Fruit fly (Drosophila melanogaster) whole organism, embryonic: Measurements from ENCODE around the gene CG3909.

Experiments used
- ATbp ChIP-seq: fragments of 200-800 bp; sonication (Bioruptor generic); optimal IDR thresholded peaks from 2 replicates; lab custom pipeline; 2017; ENCODE audit warnings: missing biosample characterization, mild to moderate bottlenecking, missing genetic modification characterization, missing genetic modification reagents
- Ada2b ChIP-seq: fragments of 200-800 bp; sonication (Bioruptor generic); IDR thresholded peaks from 2 replicates; pipeline ENCODE4 v1.3.6; 2022; ENCODE audit warnings: missing biosample characterization, missing genetic modification characterization
- Bdp1 ChIP-seq: fragments of 200-800 bp; sonication (Bioruptor generic); optimal IDR thresholded peaks from 3 replicates; lab custom pipeline; 2016; ENCODE audit warnings: missing biosample characterization, missing genetic modification characterization
- Blimp-1 ChIP-seq: fragments of 200-800 bp; sonication (Bioruptor generic); optimal IDR thresholded peaks from 3 replicates; lab custom pipeline; 2018; ENCODE audit warnings: missing biosample characterization, missing genetic modification characterization, mild to moderate bottlenecking, moderate library complexity, missing genetic modification reagents
- Bteb2 ChIP-seq: fragments of 200-800 bp; sonication (Bioruptor generic); optimal IDR thresholded peaks from 2 replicates; lab custom pipeline; 2016; ENCODE audit warnings: missing biosample characterization, missing genetic modification characterization
- CG10267 ChIP-seq: fragments of 200-800 bp; sonication (Bioruptor generic); optimal IDR thresholded peaks from 2 replicates; lab custom pipeline; 2018; ENCODE audit warnings: missing biosample characterization, mild to moderate bottlenecking, missing genetic modification characterization, moderate library complexity
- CG10543 ChIP-seq: fragments of 200-800 bp; sonication (Bioruptor generic); optimal IDR thresholded peaks from 3 replicates; lab custom pipeline; 2017; ENCODE audit warnings: missing biosample characterization, mild to moderate bottlenecking, missing genetic modification characterization, moderate library complexity
- CG10565 ChIP-seq: fragments of 200-800 bp; sonication (Bioruptor generic); optimal IDR thresholded peaks from 3 replicates; lab custom pipeline; 2016; ENCODE audit warnings: missing biosample characterization, mild to moderate bottlenecking, missing genetic modification characterization
- CG11560 ChIP-seq: fragments of 200-800 bp; sonication (Bioruptor generic); IDR thresholded peaks from 3 replicates; pipeline ENCODE4 v1.3.6; 2022; ENCODE audit warnings: missing biosample characterization, missing genetic modification characterization
- CG12104 ChIP-seq: fragments of 200-800 bp; sonication (Bioruptor generic); optimal IDR thresholded peaks from 3 replicates; lab custom pipeline; 2016; ENCODE audit warnings: missing biosample characterization, missing genetic modification characterization
- CG12219 ChIP-seq: fragments of 200-800 bp; sonication (Bioruptor generic); optimal IDR thresholded peaks from 3 replicates; lab custom pipeline; 2018; ENCODE audit warnings: missing biosample characterization, mild to moderate bottlenecking, missing genetic modification characterization
- CG15479 ChIP-seq: fragments of 200-800 bp; sonication (Bioruptor generic); optimal IDR thresholded peaks from 3 replicates; lab custom pipeline; 2019; ENCODE audit warnings: missing biosample characterization, mild to moderate bottlenecking, missing genetic modification characterization, moderate library complexity
- CG1603 ChIP-seq: fragments of 200-800 bp; sonication (Bioruptor generic); optimal IDR thresholded peaks from 2 replicates; lab custom pipeline; 2019; ENCODE audit warnings: missing biosample characterization, mild to moderate bottlenecking, missing genetic modification characterization, moderate library complexity
- CG17359 ChIP-seq: fragments of 200-800 bp; sonication (Bioruptor generic); optimal IDR thresholded peaks from 3 replicates; lab custom pipeline; 2018; ENCODE audit warnings: missing biosample characterization, mild to moderate bottlenecking, missing genetic modification characterization, moderate library complexity
- CG18476 ChIP-seq: fragments of 200-800 bp; sonication (Bioruptor generic); optimal IDR thresholded peaks from 2 replicates; lab custom pipeline; 2016; ENCODE audit warnings: missing biosample characterization, mild to moderate bottlenecking, missing genetic modification characterization
- CG18619 ChIP-seq: fragments of 200-800 bp; sonication (Bioruptor generic); optimal IDR thresholded peaks from 3 replicates; lab custom pipeline; 2017; ENCODE audit warnings: missing biosample characterization, mild to moderate bottlenecking, missing genetic modification characterization
- CG2116 ChIP-seq: fragments of 200-800 bp; sonication (Bioruptor generic); optimal IDR thresholded peaks from 3 replicates; lab custom pipeline; 2018; ENCODE audit warnings: missing biosample characterization, mild to moderate bottlenecking, missing genetic modification characterization
- CG2120 ChIP-seq: fragments of 200-800 bp; sonication (Bioruptor generic); optimal IDR thresholded peaks from 3 replicates; lab custom pipeline; 2016; ENCODE audit warnings: missing biosample characterization, missing genetic modification characterization
- CG33213 ChIP-seq: fragments of 200-800 bp; sonication (Bioruptor generic); optimal IDR thresholded peaks from 3 replicates; lab custom pipeline; 2016; ENCODE audit warnings: missing biosample characterization, missing genetic modification characterization
- CG5953 ChIP-seq: fragments of 200-800 bp; sonication (Bioruptor generic); IDR thresholded peaks from 2 replicates; pipeline ENCODE4 v1.3.6; 2022; ENCODE audit warnings: missing biosample characterization, missing genetic modification characterization
- CG7928 ChIP-seq: fragments of 200-800 bp; sonication (Bioruptor generic); optimal IDR thresholded peaks from 2 replicates; lab custom pipeline; 2017; ENCODE audit warnings: missing biosample characterization, mild to moderate bottlenecking, missing genetic modification characterization
- CG8290 ChIP-seq, 3 experiments: fragments of 200-800 bp; sonication (Bioruptor generic); optimal IDR thresholded peaks; 2 replicates each; lab custom pipeline; 2016 to 2019; ENCODE audit warnings: missing biosample characterization in 3 of 3, missing genetic modification characterization in 3 of 3, mild to moderate bottlenecking in 2 of 3, moderate library complexity in 1 of 3
- CG9215 ChIP-seq: fragments of 200-800 bp; sonication (Bioruptor generic); IDR thresholded peaks from 2 replicates; pipeline ENCODE4 v1.3.6; 2022; ENCODE audit warnings: missing biosample characterization, missing genetic modification characterization
- GATAe ChIP-seq: fragments of 200-800 bp; sonication (Bioruptor generic); conservative IDR thresholded peaks from 2 replicates; pipeline ENCODE4 v1.3.6; 2022; ENCODE audit warnings: missing biosample characterization, missing genetic modification characterization
- Hr51 ChIP-seq, 2 experiments: fragments of 200-800 bp; sonication (Bioruptor generic); optimal IDR thresholded peaks; 2 replicates in 1 of 2; 3 replicates in 1 of 2; lab custom pipeline; 2016 to 2018; ENCODE audit warnings: missing biosample characterization in 2 of 2, missing genetic modification characterization in 2 of 2, mild to moderate bottlenecking in 1 of 2, moderate library complexity in 1 of 2
- Hr78 ChIP-seq, 2 experiments: fragments of 200-800 bp in 1 of 2; fragments of >200 bp in 1 of 2; sonication (Bioruptor generic) in 1 of 2; optimal IDR thresholded peaks; 2 replicates each; lab custom pipeline; 2017 to 2019; ENCODE audit warnings: missing biosample characterization in 2 of 2, missing genetic modification characterization in 2 of 2, mild to moderate bottlenecking in 1 of 2, moderate library complexity in 1 of 2
- Max ChIP-seq: fragments of 200-800 bp; sonication (Bioruptor generic); optimal IDR thresholded peaks from 2 replicates; lab custom pipeline; 2016; ENCODE audit warnings: missing biosample characterization, mild to moderate bottlenecking, missing genetic modification characterization
- PHDP ChIP-seq: fragments of 200-800 bp; sonication (Bioruptor generic); optimal IDR thresholded peaks from 3 replicates; lab custom pipeline; 2018; ENCODE audit warnings: missing biosample characterization, mild to moderate bottlenecking, missing genetic modification characterization, moderate library complexity
- Six4 ChIP-seq: fragments of 200-800 bp; sonication (Bioruptor generic); optimal IDR thresholded peaks from 2 replicates; lab custom pipeline; 2016; ENCODE audit warnings: missing biosample characterization, missing genetic modification characterization
- al ChIP-seq: fragments of 200-800 bp; sonication (Bioruptor generic); IDR thresholded peaks from 2 replicates; pipeline ENCODE4 v1.3.6; 2022; ENCODE audit warnings: missing biosample characterization, missing genetic modification characterization
- bcd ChIP-seq: fragments of 200-800 bp; sonication (Bioruptor generic); optimal IDR thresholded peaks from 2 replicates; lab custom pipeline; 2017; ENCODE audit warnings: missing biosample characterization, mild to moderate bottlenecking, missing genetic modification characterization
- dati ChIP-seq: fragments of 200-800 bp; sonication (Bioruptor generic); IDR thresholded peaks from 2 replicates; pipeline ENCODE4 v1.3.6; 2022; ENCODE audit warnings: missing biosample characterization, missing genetic modification characterization
- hth ChIP-seq: fragments of >200 bp; optimal IDR thresholded peaks from 2 replicates; lab custom pipeline; 2017; ENCODE audit warnings: inconsistent platforms
- insv ChIP-seq, 2 experiments: fragments of 200-800 bp; sonication (Bioruptor generic); optimal IDR thresholded peaks; 3 replicates each; lab custom pipeline; 2016 to 2018; ENCODE audit warnings: missing biosample characterization in 2 of 2, missing genetic modification characterization in 2 of 2
- jumu ChIP-seq: fragments of 200-800 bp; sonication (Bioruptor generic); optimal IDR thresholded peaks from 3 replicates; lab custom pipeline; 2016; ENCODE audit warnings: missing biosample characterization, missing genetic modification characterization
- lab ChIP-seq: fragments of 200-800 bp; sonication (Bioruptor generic); optimal IDR thresholded peaks from 3 replicates; lab custom pipeline; 2017; ENCODE audit warnings: missing biosample characterization, missing genetic modification characterization, mild to moderate bottlenecking, moderate library complexity, missing genetic modification reagents
- nerfin-2 ChIP-seq: fragments of 200-800 bp; sonication (Bioruptor generic); IDR thresholded peaks from 2 replicates; pipeline ENCODE4 v1.3.6; 2022; ENCODE audit warnings: missing biosample characterization, missing genetic modification characterization; ENCODE audit not compliant: partially characterized antibody
- pan ChIP-seq, 4 experiments: fragments of >200 bp in 3 of 4; fragments of 200-800 bp in 1 of 4; sonication (Bioruptor generic) in 1 of 4; optimal IDR thresholded peaks in 3 of 4; IDR thresholded peaks in 1 of 4; 2 replicates each; pipeline versions ENCODE4 v1.3.6 to Lab custom; 2017 to 2022; ENCODE audit warnings: missing biosample characterization in 2 of 4, missing genetic modification characterization in 2 of 4, mixed read lengths in 1 of 4
- pb ChIP-seq: fragments of 200-800 bp; sonication (Bioruptor generic); optimal IDR thresholded peaks from 3 replicates; lab custom pipeline; 2016; ENCODE audit warnings: missing biosample characterization, missing genetic modification characterization
- prd ChIP-seq, 3 experiments: fragments of >200 bp in 2 of 3; fragments of 200-800 bp in 1 of 3; sonication (Bioruptor generic) in 1 of 3; optimal IDR thresholded peaks in 2 of 3; IDR thresholded peaks in 1 of 3; 2 replicates in 2 of 3; 3 replicates in 1 of 3; pipeline versions ENCODE4 v1.3.6 to Lab custom; 2017 to 2022; ENCODE audit warnings: missing biosample characterization in 1 of 3, missing genetic modification characterization in 1 of 3
- pros ChIP-seq: fragments of 200-800 bp; sonication (Bioruptor generic); optimal IDR thresholded peaks from 3 replicates; lab custom pipeline; 2019; ENCODE audit warnings: missing biosample characterization, mild to moderate bottlenecking, missing genetic modification characterization, moderate library complexity
- repo ChIP-seq: fragments of 200-800 bp; sonication (Bioruptor generic); optimal IDR thresholded peaks from 2 replicates; lab custom pipeline; 2016; ENCODE audit warnings: missing biosample characterization, missing genetic modification characterization
- ro ChIP-seq: fragments of 200-800 bp; sonication (Bioruptor generic); IDR thresholded peaks from 2 replicates; pipeline ENCODE4 v1.3.6; 2022; ENCODE audit warnings: missing biosample characterization, missing genetic modification characterization
- sens ChIP-seq: fragments of 200-800 bp; sonication (Bioruptor generic); peaks from one replicate; lab custom pipeline; 2016; ENCODE audit warnings: missing biosample characterization, missing genetic modification characterization
- vnd ChIP-seq: fragments of 200-800 bp; sonication (Bioruptor generic); IDR thresholded peaks from 3 replicates; pipeline ENCODE4 v1.3.6; 2022; ENCODE audit warnings: missing biosample characterization, missing genetic modification characterization; ENCODE audit not compliant: partially characterized antibody
- yki ChIP-seq: fragments of >200 bp; optimal IDR thresholded peaks from 3 replicates; lab custom pipeline; 2018
- z ChIP-seq: fragments of 200-800 bp; sonication (Bioruptor generic); IDR thresholded peaks from 3 replicates; pipeline ENCODE4 v1.3.6; 2022; ENCODE audit warnings: missing biosample characterization, missing genetic modification characterization
- zen2 ChIP-seq: fragments of 200-800 bp; sonication (Bioruptor generic); IDR thresholded peaks from 3 replicates; pipeline ENCODE4 v1.3.6; 2022; ENCODE audit warnings: missing biosample characterization, missing genetic modification characterization; ENCODE audit not compliant: partially characterized antibody

The CG3909 gene

dm6 chr3R:10054278-10054975 is 11.4 kb downstream of the CG3909 start (continued):
- no peak for TF ChIP-seq CG15479 (GFP tag; lab: Kevin White, UChicago)
- no peak for TF ChIP-seq jumu (GFP tag; lab: Kevin White, UChicago)
- no peak for TF ChIP-seq pb (GFP tag; lab: Kevin White, UChicago)
- TF ChIP-seq PHDP, result peak; percentile 7
- no peak for TF ChIP-seq Ada2b
- TF ChIP-seq dati (GFP tag; lab: Robert Waterston, UW), result no peak
- TF ChIP-seq CG12219 (GFP tag; lab: Kevin White, UChicago), result peak; percentile 9
- peak; percentile 41 for TF ChIP-seq sens
- TF ChIP-seq Max (GFP tag; lab: Kevin White, UChicago), result no peak
- no peak for TF ChIP-seq pros (GFP tag; lab: Kevin White, UChicago)
- TF ChIP-seq CG12104, result no peak
- TF ChIP-seq Hr78 (GFP tag; optimal IDR thresholded peaks at IDR 0.05; lab: Kevin White, UChicago), result no peak
- no peak for TF ChIP-seq ATbp (GFP tag; lab: Kevin White, UChicago)
- peak; percentile 28 for TF ChIP-seq CG10543 (GFP tag; lab: Kevin White, UChicago)
- no peak for TF ChIP-seq CG33213
- TF ChIP-seq nerfin-2 (GFP tag; lab: Robert Waterston, UW), result no peak
- no peak for TF ChIP-seq pan (optimal IDR thresholded peaks at IDR 0.05; lab: Kevin White, UChicago)
- no peak for TF ChIP-seq pan (GFP tag; optimal IDR thresholded peaks at IDR 0.05 in 1 of 2, IDR thresholded peaks at IDR 0.05 in 1 of 2)
- TF ChIP-seq CG1603 (tag; lab: Kevin White, UChicago), result no peak
- TF ChIP-seq prd (optimal IDR thresholded peaks at IDR 0.05; lab: Kevin White, UChicago), result no peak
- no peak for TF ChIP-seq prd (GFP tag; IDR thresholded peaks at IDR 0.05; lab: Robert Waterston, UW)
- TF ChIP-seq Blimp-1, result no peak
- TF ChIP-seq Bdp1 (GFP tag; lab: Kevin White, UChicago), result no peak
- TF ChIP-seq z, result no peak
- TF ChIP-seq CG2120 (GFP tag; lab: Kevin White, UChicago), result peak; percentile 62
- no peak for TF ChIP-seq vnd (GFP tag; lab: Robert Waterston, UW)
- no peak for TF ChIP-seq CG17359 (tag; lab: Kevin White, UChicago)
- no peak for TF ChIP-seq al (GFP tag; lab: Robert Waterston, UW)
- TF ChIP-seq CG10565, result no peak
- TF ChIP-seq CG5953 (GFP tag; lab: Robert Waterston, UW), result no peak
- TF ChIP-seq CG11560, result no peak
- no peak for TF ChIP-seq Six4 (GFP tag; lab: Kevin White, UChicago)
- no peak for TF ChIP-seq CG2116 (GFP tag; lab: Kevin White, UChicago)
- TF ChIP-seq zen2 (GFP tag; lab: Robert Waterston, UW), result no peak
- TF ChIP-seq CG18476 (GFP tag; lab: Kevin White, UChicago), result no peak
- no peak for TF ChIP-seq CG8290 (GFP tag; optimal IDR thresholded peaks at IDR 0.05; lab: Kevin White, UChicago)
- TF ChIP-seq CG8290 (tag; optimal IDR thresholded peaks at IDR 0.05; lab: Kevin White, UChicago), result peak in 1 of 2 experiments; percentile 27
- TF ChIP-seq hth (lab: Kevin White, UChicago), result no peak
- TF ChIP-seq Bteb2 (GFP tag; lab: Kevin White, UChicago), result no peak
- TF ChIP-seq CG9215 (GFP tag; lab: Robert Waterston, UW), result no peak
- peak; percentile 5 for TF ChIP-seq bcd
- TF ChIP-seq ro, result no peak
- peak; percentile 50; the same call in 1 of the 2 replicates for TF ChIP-seq GATAe
- peak in 1 of 2 experiments; percentile 7 for TF ChIP-seq Hr51 (GFP tag; optimal IDR thresholded peaks at IDR 0.05; lab: Kevin White, UChicago)
- peak; percentile 2 for TF ChIP-seq CG18619 (GFP tag; lab: Kevin White, UChicago)
- no peak for TF ChIP-seq CG10267 (tag; lab: Kevin White, UChicago)
- TF ChIP-seq lab, result peak; percentile 7
- TF ChIP-seq insv (GFP tag; optimal IDR thresholded peaks at IDR 0.05; lab: Kevin White, UChicago), result no peak
- no peak for TF ChIP-seq repo (GFP tag; lab: Kevin White, UChicago)
- TF ChIP-seq CG7928 (GFP tag; lab: Kevin White, UChicago), result no peak
- TF ChIP-seq yki (lab: Kevin White, UChicago), result no peak
